Fruit fly (Drosophila melanogaster): Measurements from ENCODE around the gene Ctps.
A peak's percentile ranks its signal among the peaks of the same experiment; 100 is the strongest.

The Ctps gene

DNA sequence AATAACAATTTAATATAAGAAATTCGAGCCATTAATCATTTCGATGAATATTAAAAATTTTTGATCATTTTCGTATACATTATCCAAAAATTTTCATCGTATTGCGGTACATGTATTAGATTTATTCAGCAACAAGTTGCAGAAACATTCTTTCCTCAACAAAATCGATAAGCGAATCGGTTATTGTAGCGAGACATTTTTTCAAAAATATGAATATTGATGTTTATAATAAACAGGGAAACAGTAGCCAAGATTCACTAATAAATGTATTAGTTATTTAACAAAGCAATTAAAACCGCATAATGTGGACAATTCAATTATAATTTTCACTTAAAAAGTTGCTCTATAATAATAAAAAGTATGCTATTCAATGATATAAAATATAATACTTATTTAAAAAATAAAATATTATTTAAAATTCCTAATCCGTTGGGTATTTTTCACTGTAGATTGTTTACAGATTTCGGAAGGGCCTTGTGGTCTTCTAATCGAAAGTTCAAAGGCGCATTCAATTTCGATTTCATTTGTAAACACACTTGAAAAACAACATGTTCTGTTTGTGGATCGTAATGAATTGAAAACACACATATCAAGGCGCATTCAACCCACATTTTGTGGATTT, 8.5 kb upstream of the Ctps start (continued):
- TF ChIP-seq wek (GFP tag; optimal IDR thresholded peaks at IDR 0.05) (no peak), HHEX (GFP tag; optimal IDR thresholded peaks at IDR 0.05) (no peak), Hr78 (GFP tag; optimal IDR thresholded peaks at IDR 0.05) (peak in 1 of 2 experiments; percentile 33), stwl (tag; optimal IDR thresholded peaks at IDR 0.05) (peak; percentile 4), z (GFP tag; IDR thresholded peaks at IDR 0.05) (no peak), Dref (GFP tag; IDR thresholded peaks at IDR 0.05) (no peak), D19A (tag; optimal IDR thresholded peaks at IDR 0.05) (peak; percentile 32), schlank (tag; optimal IDR thresholded peaks at IDR 0.05) (no peak), scrt (GFP tag; optimal IDR thresholded peaks at IDR 0.05) (no peak), CG17359 (tag; optimal IDR thresholded peaks at IDR 0.05) (peak; percentile 19), Ravus (GFP tag; IDR thresholded peaks at IDR 0.05) (no peak), CG2678 (tag; optimal IDR thresholded peaks at IDR 0.05) (peak; percentile 60), unpg (GFP tag; optimal IDR thresholded peaks at IDR 0.05) (peak; percentile 40), ttk (GFP tag; IDR thresholded peaks at IDR 0.05) (no peak), CG17568 (GFP tag; optimal IDR thresholded peaks at IDR 0.05) (no peak), CG7271 (tag; optimal IDR thresholded peaks at IDR 0.05) (no peak), CG17802 (tag; optimal IDR thresholded peaks at IDR 0.05) (no peak), CG18262 (tag; optimal IDR thresholded peaks at IDR 0.05) (peak; percentile 57), Sin3A (optimal IDR thresholded peaks at IDR 0.05) (no peak), Ets65A (GFP tag) (no peak), Lim3 (GFP tag; IDR thresholded peaks at IDR 0.05) (no peak), CG7839 (tag; optimal IDR thresholded peaks at IDR 0.05) (peak; percentile 57), CG17361 (GFP tag; IDR thresholded peaks at IDR 0.05) (0 out of 3 replicates have a peak, but pooled peaks have one; percentile 15), Fer1 (GFP tag; optimal IDR thresholded peaks at IDR 0.05) (peak; percentile 3), pita (GFP tag; optimal IDR thresholded peaks at IDR 0.05) (no peak), CG5953 (GFP tag; IDR thresholded peaks at IDR 0.05) (no peak), Fer2 (tag; optimal IDR thresholded peaks at IDR 0.05) (no peak), twi (tag; optimal IDR thresholded peaks at IDR 0.05) (no peak), CG10979 (tag; optimal IDR thresholded peaks at IDR 0.05) (peak; percentile 27), CG10565 (GFP tag; optimal IDR thresholded peaks at IDR 0.05) (no peak), lbe (GFP tag; optimal IDR thresholded peaks at IDR 0.05) (no peak), grau (tag; optimal IDR thresholded peaks at IDR 0.05) (peak; percentile 61), CG15269 (tag; optimal IDR thresholded peaks at IDR 0.05) (peak; percentile 56), gce (GFP tag; IDR thresholded peaks at IDR 0.05) (no peak), Max (GFP tag; optimal IDR thresholded peaks at IDR 0.05) (no peak), dmrt99B (tag; optimal IDR thresholded peaks at IDR 0.05) (peak; percentile 42), E2f1 (GFP tag; IDR thresholded peaks at IDR 0.05) (no peak), dm (GFP tag; optimal IDR thresholded peaks at IDR 0.05) (no peak), Meics (GFP tag; optimal IDR thresholded peaks at IDR 0.05) (peak; percentile 15), bowl (GFP tag; IDR thresholded peaks at IDR 0.05) (no peak), sug (tag; optimal IDR thresholded peaks at IDR 0.05) (peak; percentile 39), CkIIα-i1 (GFP tag; IDR thresholded peaks at IDR 0.05) (no peak), CG10147 (GFP tag; optimal IDR thresholded peaks at IDR 0.05) (peak; percentile 5), CG12391 (tag; optimal IDR thresholded peaks at IDR 0.05) (peak; percentile 55), knrl (GFP tag; IDR thresholded peaks at IDR 0.05; ENCODE audit: partially characterized antibody) (no peak), vfl (GFP tag; optimal IDR thresholded peaks at IDR 0.05) (no peak), trem (tag; optimal IDR thresholded peaks at IDR 0.05) (no peak), CG1832 (GFP tag; optimal IDR thresholded peaks at IDR 0.05) (no peak), CoRest (tag; optimal IDR thresholded peaks at IDR 0.05) (peak; percentile 24), gcm (GFP tag; optimal IDR thresholded peaks at IDR 0.05) (peak; percentile 7)

All from whole organism, embryonic.